Fruit fly (Drosophila melanogaster) whole organism, adult: ENCODE results near the gene CG3679.

ENCODE experiments used
- CG11617 ChIP-seq: fragments of 200-800 bp; sonication (Bioruptor generic); optimal IDR thresholded peaks from 2 replicates; lab custom pipeline; 2017; ENCODE audit warnings: mild to moderate bottlenecking, missing biosample characterization, missing genetic modification reagents, missing genetic modification characterization
- CG12768 ChIP-seq: fragments of 200-800 bp; sonication (Bioruptor generic); optimal IDR thresholded peaks from 2 replicates; lab custom pipeline; 2017; ENCODE audit warnings: missing biosample characterization, missing genetic modification characterization, mild to moderate bottlenecking, moderate library complexity, missing genetic modification reagents
- CG14711 ChIP-seq: fragments of 200-800 bp; sonication (Bioruptor generic); optimal IDR thresholded peaks from 2 replicates; lab custom pipeline; 2018; ENCODE audit warnings: missing biosample characterization, mild to moderate bottlenecking, missing genetic modification characterization, moderate library complexity
- CG1620 ChIP-seq: fragments of 200-800 bp; sonication (Bioruptor generic); optimal IDR thresholded peaks from 2 replicates; lab custom pipeline; 2016; ENCODE audit warnings: missing biosample characterization, missing genetic modification characterization
- CG33017 ChIP-seq: fragments of 200-800 bp; sonication (Bioruptor generic); optimal IDR thresholded peaks from 2 replicates; lab custom pipeline; 2018; ENCODE audit warnings: missing biosample characterization, mild to moderate bottlenecking, missing genetic modification characterization, moderate library complexity
- CG5204 ChIP-seq: fragments of 200-800 bp; sonication (Bioruptor generic); optimal IDR thresholded peaks from 2 replicates; lab custom pipeline; 2016; ENCODE audit warnings: missing biosample characterization, missing genetic modification characterization
- CG7045 ChIP-seq: fragments of 200-800 bp; sonication (Bioruptor generic); optimal IDR thresholded peaks from 2 replicates; lab custom pipeline; 2017; ENCODE audit warnings: missing biosample characterization, mild to moderate bottlenecking, missing genetic modification characterization
- CG7101 ChIP-seq: fragments of 200-800 bp; sonication (Bioruptor generic); optimal IDR thresholded peaks from 2 replicates; lab custom pipeline; 2018; ENCODE audit warnings: missing biosample characterization, mild to moderate bottlenecking, missing genetic modification characterization, moderate library complexity
- Clk ChIP-seq: fragments of 200-800 bp; sonication (Bioruptor generic); optimal IDR thresholded peaks from 2 replicates; lab custom pipeline; 2017; ENCODE audit warnings: missing biosample characterization, missing genetic modification characterization
- Crg-1 ChIP-seq: fragments of 200-800 bp; sonication (Bioruptor generic); optimal IDR thresholded peaks from 2 replicates; lab custom pipeline; 2016; ENCODE audit warnings: missing biosample characterization, missing genetic modification characterization
- Hr96 ChIP-seq: fragments of 200-800 bp; sonication (Bioruptor generic); optimal IDR thresholded peaks from 2 replicates; lab custom pipeline; 2016; ENCODE audit warnings: missing biosample characterization, missing genetic modification characterization
- Mnt ChIP-seq: fragments of 200-800 bp; sonication (Bioruptor generic); optimal IDR thresholded peaks from 2 replicates; lab custom pipeline; 2016; ENCODE audit warnings: missing biosample characterization, mild to moderate bottlenecking, missing genetic modification characterization
- bab1 ChIP-seq: fragments of 200-800 bp; sonication (Bioruptor generic); optimal IDR thresholded peaks from 3 replicates; lab custom pipeline; 2019; ENCODE audit warnings: missing biosample characterization, mild to moderate bottlenecking, missing genetic modification characterization, moderate library complexity
- cic ChIP-seq: fragments of 200-800 bp; sonication (Bioruptor generic); optimal IDR thresholded peaks from 2 replicates; lab custom pipeline; 2017; ENCODE audit warnings: missing biosample characterization, mild to moderate bottlenecking, missing genetic modification characterization, moderate library complexity
- cnc ChIP-seq, 2 experiments: fragments of >200 bp; optimal IDR thresholded peaks; 2 replicates each; lab custom pipeline; 2017
- kay ChIP-seq: fragments of 200-800 bp; sonication (Bioruptor generic); peaks from one replicate; lab custom pipeline; 2016; ENCODE audit warnings: missing biosample characterization, missing genetic modification characterization, borderline replicate concordance
- ovo ChIP-seq: fragments of 200-800 bp; sonication (Bioruptor generic); optimal IDR thresholded peaks from 2 replicates; lab custom pipeline; 2016; ENCODE audit warnings: missing biosample characterization, missing genetic modification characterization
- pad ChIP-seq: fragments of 200-800 bp; sonication (Bioruptor generic); optimal IDR thresholded peaks from 3 replicates; lab custom pipeline; 2017; ENCODE audit warnings: missing biosample characterization, missing genetic modification characterization, mild to moderate bottlenecking, moderate library complexity, missing genetic modification reagents
- tj ChIP-seq: fragments of 200-800 bp; sonication (Bioruptor generic); optimal IDR thresholded peaks from 3 replicates; lab custom pipeline; 2017; ENCODE audit warnings: missing biosample characterization, mild to moderate bottlenecking, missing genetic modification characterization, moderate library complexity
- toe ChIP-seq: fragments of 200-800 bp; sonication (Bioruptor generic); optimal IDR thresholded peaks from 2 replicates; lab custom pipeline; 2016; ENCODE audit warnings: missing biosample characterization, missing genetic modification characterization

Gene CG3679

DNA sequence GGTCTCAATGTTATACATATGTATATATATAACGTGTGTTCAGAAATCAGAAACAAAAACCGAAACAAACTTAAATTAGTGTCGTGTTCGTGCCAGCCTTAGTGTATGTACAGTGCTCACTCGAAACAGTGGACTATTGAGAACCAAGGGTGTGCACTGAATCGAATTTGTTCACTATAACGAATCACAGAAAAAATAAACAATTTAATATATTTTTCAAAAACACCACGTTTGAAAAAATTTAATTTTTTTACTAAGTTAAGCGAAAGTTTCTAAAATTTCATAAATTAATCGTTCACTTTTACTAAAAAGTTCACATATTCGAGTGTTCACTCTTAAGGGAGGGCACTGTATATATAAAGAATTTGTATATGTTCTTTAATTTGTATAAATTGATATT is 18.5 kb upstream of the CG3679 start:
- peak; percentile 13 for TF ChIP-seq pad (GFP tag; lab: Kevin White, UChicago)
- TF ChIP-seq tj (GFP tag; lab: Kevin White, UChicago) = no peak
- peak; percentile 36 for TF ChIP-seq CG14711 (tag; lab: Kevin White, UChicago)
- TF ChIP-seq Clk (GFP tag; lab: Kevin White, UChicago) = no peak
- no peak for TF ChIP-seq Mnt (GFP tag; lab: Kevin White, UChicago)
- TF ChIP-seq CG11617 (GFP tag; lab: Kevin White, UChicago) = peak; percentile 32
- TF ChIP-seq bab1 (GFP tag; lab: Kevin White, UChicago) = peak; percentile 14
- TF ChIP-seq toe (GFP tag; lab: Kevin White, UChicago) = no peak
- TF ChIP-seq cic (GFP tag; lab: Kevin White, UChicago) = no peak
- TF ChIP-seq CG33017 (tag; lab: Kevin White, UChicago) = peak; percentile 41
- TF ChIP-seq ovo = no peak
- no peak for TF ChIP-seq cnc (optimal IDR thresholded peaks at IDR 0.05; lab: Kevin White, UChicago)
- peak; percentile 57 for TF ChIP-seq CG7101 (tag; lab: Kevin White, UChicago)
- TF ChIP-seq CG1620 = no peak
- no peak for TF ChIP-seq CG12768 (GFP tag; lab: Kevin White, UChicago)

DNA sequence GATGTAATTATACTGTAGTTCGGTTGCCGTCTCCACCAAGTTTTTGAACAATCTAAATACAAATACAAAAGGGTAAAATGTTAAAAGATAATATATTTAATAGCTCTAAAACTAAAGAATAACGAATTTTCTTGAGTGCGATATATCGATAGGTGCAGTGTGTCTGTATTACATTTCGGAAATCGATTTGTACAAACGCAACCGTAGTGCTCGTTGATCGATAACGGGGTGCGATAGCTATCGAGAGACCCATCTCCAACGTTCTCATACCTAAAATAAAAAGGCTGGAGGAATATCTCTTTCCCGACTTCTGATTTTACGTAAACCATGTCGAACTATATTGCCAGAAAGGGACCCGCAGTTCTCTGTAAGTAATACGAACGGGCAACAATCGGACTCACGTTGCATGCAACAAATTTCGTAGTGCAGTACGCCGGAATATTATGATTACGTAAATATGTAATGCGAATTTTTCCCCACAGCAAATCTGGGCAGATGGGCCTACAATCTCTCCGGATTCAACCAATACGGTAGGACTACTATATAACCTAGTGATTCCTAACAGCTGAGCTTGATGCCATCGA is 17.5 kb upstream of the CG3679 start, which contains the start of gene UQCR-14:
Gene UQCR-14 (plus strand): TSS at position 206 of the 584 bp plus-strand sequence.
- TF ChIP-seq Hr96 (GFP tag; lab: Kevin White, UChicago) (no peak), kay (GFP tag; lab: Kevin White, UChicago) (no peak), CG1620 (peak; percentile 53), Clk (GFP tag; lab: Kevin White, UChicago) (no peak), CG7045 (no peak), ovo (no peak), CG14711 (tag; lab: Kevin White, UChicago) (peak; percentile 52), CG11617 (GFP tag; lab: Kevin White, UChicago) (peak; percentile 24), pad (GFP tag; lab: Kevin White, UChicago) (peak; percentile 47), tj (GFP tag; lab: Kevin White, UChicago) (no peak), Mnt (GFP tag; lab: Kevin White, UChicago) (peak; percentile 57), cic (GFP tag; lab: Kevin White, UChicago) (peak; percentile 25), Crg-1 (GFP tag; lab: Kevin White, UChicago) (peak; percentile 9), CG5204 (GFP tag; lab: Kevin White, UChicago) (no peak), cnc (optimal IDR thresholded peaks at IDR 0.05; lab: Kevin White, UChicago) (no peak), CG33017 (tag; lab: Kevin White, UChicago) (peak; percentile 47), bab1 (GFP tag; lab: Kevin White, UChicago) (peak; percentile 66), CG12768 (GFP tag; lab: Kevin White, UChicago) (no peak), CG7101 (tag; lab: Kevin White, UChicago) (peak; percentile 65), toe (GFP tag; lab: Kevin White, UChicago) (peak; percentile 20)

DNA sequence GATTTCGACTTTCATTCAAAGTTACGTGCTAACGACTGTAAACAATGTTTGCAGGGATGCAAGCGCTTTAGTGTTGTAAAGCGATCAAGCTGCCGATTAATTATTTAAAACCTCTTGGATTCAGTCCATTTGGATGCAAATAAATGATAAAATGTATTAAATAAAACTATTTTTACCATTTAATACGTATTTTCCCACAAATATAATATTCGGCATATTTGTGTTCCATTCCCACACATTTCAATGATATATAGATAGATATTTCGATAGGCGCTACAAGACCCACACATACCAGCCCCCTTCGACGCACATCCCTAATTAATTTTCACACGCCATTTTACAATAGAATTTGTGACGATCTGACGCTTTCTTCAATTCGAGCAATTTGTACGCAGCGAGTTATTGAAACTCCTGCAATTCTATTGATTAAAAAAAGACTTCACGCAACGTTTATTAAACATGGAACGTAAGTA is 15.1 kb upstream of the CG3679 start, which contains the start of the genes CG32576 and caz:
Gene CG32576 (minus strand): TSS at position 42 of the 473 bp plus-strand sequence.
Gene caz (plus strand): TSS at position 319 of the 473 bp plus-strand sequence.
- TF ChIP-seq CG11617 (GFP tag; lab: Kevin White, UChicago) = peak; percentile 68
- TF ChIP-seq toe (GFP tag; lab: Kevin White, UChicago) = no peak
- peak; percentile 80 for TF ChIP-seq CG7101 (tag; lab: Kevin White, UChicago)
- TF ChIP-seq CG7045 = no peak
- no peak for TF ChIP-seq CG12768 (GFP tag; lab: Kevin White, UChicago)
- TF ChIP-seq Mnt (GFP tag; lab: Kevin White, UChicago) = peak; percentile 73
- TF ChIP-seq bab1 (GFP tag; lab: Kevin White, UChicago) = peak; percentile 48
- TF ChIP-seq cic (GFP tag; lab: Kevin White, UChicago) = peak; percentile 59
- peak; percentile 76 for TF ChIP-seq tj (GFP tag; lab: Kevin White, UChicago)
- no peak for TF ChIP-seq CG33017 (tag; lab: Kevin White, UChicago)
- peak; percentile 71 for TF ChIP-seq CG1620
- peak; percentile 89 for TF ChIP-seq Crg-1 (GFP tag; lab: Kevin White, UChicago)
- no peak for TF ChIP-seq cnc (optimal IDR thresholded peaks at IDR 0.05; lab: Kevin White, UChicago)
- TF ChIP-seq CG14711 (tag; lab: Kevin White, UChicago) = peak; percentile 64
- no peak for TF ChIP-seq kay (GFP tag; lab: Kevin White, UChicago)
- peak; percentile 68 for TF ChIP-seq pad (GFP tag; lab: Kevin White, UChicago)
- TF ChIP-seq Clk (GFP tag; lab: Kevin White, UChicago) = no peak
- TF ChIP-seq ovo = peak; percentile 71
- TF ChIP-seq CG5204 (GFP tag; lab: Kevin White, UChicago) = no peak

DNA sequence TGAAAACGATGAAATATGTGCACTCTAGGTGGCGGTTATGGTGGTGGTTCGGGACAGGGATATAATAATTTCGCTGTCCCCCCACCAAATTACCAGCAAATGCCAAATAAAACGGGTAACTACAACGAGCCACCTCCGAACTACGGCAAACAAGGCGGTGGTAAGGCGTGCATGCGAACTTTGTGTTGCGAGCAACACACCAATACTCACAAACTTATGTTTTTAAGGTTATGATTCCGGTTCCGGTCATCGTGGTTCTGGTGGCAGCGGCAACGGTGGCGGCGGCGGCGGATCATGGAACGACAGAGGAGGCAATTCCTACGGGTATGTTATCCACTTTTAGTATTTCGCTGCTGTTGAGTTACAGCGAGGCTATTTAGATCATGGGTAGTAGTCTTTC is 14.7 kb upstream of the CG3679 start:
- no peak for TF ChIP-seq CG7045
- TF ChIP-seq cic (GFP tag; lab: Kevin White, UChicago) = no peak
- TF ChIP-seq tj (GFP tag; lab: Kevin White, UChicago) = no peak
- no peak for TF ChIP-seq Hr96 (GFP tag; lab: Kevin White, UChicago)
- no peak for TF ChIP-seq CG1620
- TF ChIP-seq CG12768 (GFP tag; lab: Kevin White, UChicago) = no peak
- no peak for TF ChIP-seq CG14711 (tag; lab: Kevin White, UChicago)
- no peak for TF ChIP-seq pad (GFP tag; lab: Kevin White, UChicago)
- TF ChIP-seq Mnt (GFP tag; lab: Kevin White, UChicago) = no peak
- TF ChIP-seq CG5204 (GFP tag; lab: Kevin White, UChicago) = no peak
- TF ChIP-seq CG7101 (tag; lab: Kevin White, UChicago) = no peak
- no peak for TF ChIP-seq Clk (GFP tag; lab: Kevin White, UChicago)
- no peak for TF ChIP-seq toe (GFP tag; lab: Kevin White, UChicago)

DNA sequence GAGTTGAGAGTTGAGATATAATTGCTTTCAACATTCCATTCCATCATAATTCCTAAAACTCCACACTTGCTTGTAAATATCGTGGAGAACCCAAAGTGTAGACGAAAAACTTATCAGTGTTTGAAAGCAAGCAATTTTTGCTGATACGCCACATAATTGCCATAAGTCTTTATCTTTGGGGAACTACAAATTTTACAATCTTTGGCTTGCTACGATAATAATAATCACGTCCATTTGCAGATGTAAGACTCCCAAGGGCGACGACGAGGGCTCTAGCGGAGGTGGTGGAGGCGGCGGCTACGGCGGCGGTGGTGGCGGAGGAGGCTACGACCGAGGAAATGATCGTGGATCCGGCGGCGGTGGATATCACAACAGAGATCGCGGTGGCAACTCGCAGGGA is 11.0 kb upstream of the CG3679 start:
- no peak for TF ChIP-seq CG11617 (GFP tag; lab: Kevin White, UChicago)
